Fruit fly (Drosophila melanogaster) whole organism, embryonic: ENCODE measurements around the gene CG31788.

Experiments used
- Antp ChIP-seq: fragments of 200-800 bp; sonication (Bioruptor generic); optimal IDR thresholded peaks from 3 replicates; lab custom pipeline; 2016; ENCODE audit warnings: missing biosample characterization, missing genetic modification characterization
- Awh ChIP-seq: fragments of 200-800 bp; sonication (Bioruptor generic); IDR thresholded peaks from 2 replicates; pipeline ENCODE4, ENCODE4 v1.3.6; 2022; ENCODE audit warnings: missing biosample characterization, missing genetic modification characterization
- CG10267 ChIP-seq: fragments of 200-800 bp; sonication (Bioruptor generic); optimal IDR thresholded peaks from 2 replicates; lab custom pipeline; 2018; ENCODE audit warnings: missing biosample characterization, mild to moderate bottlenecking, missing genetic modification characterization, moderate library complexity
- CG10959 ChIP-seq: fragments of 200-800 bp; sonication (Bioruptor generic); IDR thresholded peaks from 2 replicates; pipeline ENCODE4 v1.3.6; 2022; ENCODE audit warnings: missing biosample characterization, missing genetic modification characterization
- CG11560 ChIP-seq: fragments of 200-800 bp; sonication (Bioruptor generic); IDR thresholded peaks from 3 replicates; pipeline ENCODE4 v1.3.6; 2022; ENCODE audit warnings: missing biosample characterization, missing genetic modification characterization
- CG12219 ChIP-seq: fragments of 200-800 bp; sonication (Bioruptor generic); optimal IDR thresholded peaks from 3 replicates; lab custom pipeline; 2018; ENCODE audit warnings: missing biosample characterization, mild to moderate bottlenecking, missing genetic modification characterization
- CG12391 ChIP-seq: fragments of 200-800 bp; sonication (Bioruptor generic); optimal IDR thresholded peaks from 3 replicates; lab custom pipeline; 2018; ENCODE audit warnings: missing biosample characterization, mild to moderate bottlenecking, missing genetic modification characterization, moderate library complexity
- CG13894 ChIP-seq: fragments of 200-800 bp; sonication (Bioruptor generic); optimal IDR thresholded peaks from 3 replicates; lab custom pipeline; 2018; ENCODE audit warnings: missing biosample characterization, mild to moderate bottlenecking, missing genetic modification characterization, moderate library complexity
- CG14667 ChIP-seq: fragments of 200-800 bp; sonication (Bioruptor generic); IDR thresholded peaks from 2 replicates; pipeline ENCODE4 v1.3.6; 2022; ENCODE audit warnings: missing biosample characterization, missing genetic modification characterization
- CG17328 ChIP-seq: fragments of 200-800 bp; sonication (Bioruptor generic); IDR thresholded peaks from 2 replicates; pipeline ENCODE4 v1.3.6; 2022; ENCODE audit warnings: missing biosample characterization, missing genetic modification characterization
- CG17802 ChIP-seq: fragments of 200-800 bp; sonication (Bioruptor generic); optimal IDR thresholded peaks from 2 replicates; lab custom pipeline; 2018; ENCODE audit warnings: missing biosample characterization, mild to moderate bottlenecking, missing genetic modification characterization, moderate library complexity
- CG17829 ChIP-seq: fragments of 200-800 bp; optimal IDR thresholded peaks from 2 replicates; lab custom pipeline; 2019; ENCODE audit warnings: missing biosample characterization, mild to moderate bottlenecking, missing genetic modification characterization, moderate library complexity
- CG2712 ChIP-seq: fragments of 200-800 bp; optimal IDR thresholded peaks from 3 replicates; lab custom pipeline; 2019; ENCODE audit warnings: missing biosample characterization, mild to moderate bottlenecking, missing genetic modification characterization, moderate library complexity
- CG30431 ChIP-seq: fragments of 200-800 bp; sonication (Bioruptor generic); optimal IDR thresholded peaks from 2 replicates; lab custom pipeline; 2017; ENCODE audit warnings: missing biosample characterization, missing genetic modification characterization
- CG32767 ChIP-seq: fragments of 200-800 bp; sonication (Bioruptor generic); IDR thresholded peaks from 2 replicates; pipeline ENCODE4 v1.3.6; 2022; ENCODE audit warnings: missing biosample characterization, missing genetic modification characterization
- CG33557 ChIP-seq: fragments of 200-800 bp; sonication (Bioruptor generic); optimal IDR thresholded peaks from 2 replicates; lab custom pipeline; 2019; ENCODE audit warnings: missing biosample characterization, mild to moderate bottlenecking, missing genetic modification characterization, moderate library complexity
- CG4360 ChIP-seq: fragments of 200-800 bp; sonication (Bioruptor generic); IDR thresholded peaks from 2 replicates; pipeline ENCODE4 v1.3.6; 2022; ENCODE audit warnings: missing biosample characterization, missing genetic modification characterization
- CG4404 ChIP-seq: fragments of 200-800 bp; sonication (Bioruptor generic); IDR thresholded peaks from 2 replicates; pipeline ENCODE4 v1.3.6; 2022; ENCODE audit warnings: missing biosample characterization, missing genetic modification characterization
- CG6854 ChIP-seq: fragments of 200-800 bp; sonication (Bioruptor generic); optimal IDR thresholded peaks from 3 replicates; lab custom pipeline; 2017; ENCODE audit warnings: missing biosample characterization, mild to moderate bottlenecking, missing genetic modification characterization
- CG7839 ChIP-seq: fragments of 200-800 bp; sonication (Bioruptor generic); optimal IDR thresholded peaks from 3 replicates; lab custom pipeline; 2018; ENCODE audit warnings: missing biosample characterization, mild to moderate bottlenecking, missing genetic modification characterization, moderate library complexity
- CG9932 ChIP-seq: fragments of 200-800 bp; sonication (Bioruptor generic); IDR thresholded peaks from 2 replicates; pipeline ENCODE4 v1.3.6; 2022; ENCODE audit warnings: missing biosample characterization, missing genetic modification characterization
- Chrac-16 ChIP-seq: fragments of 200-800 bp; sonication (Bioruptor generic); optimal IDR thresholded peaks from 3 replicates; lab custom pipeline; 2016; ENCODE audit warnings: missing biosample characterization, missing genetic modification characterization
- D ChIP-seq, 2 experiments: fragments of 200-800 bp in 1 of 2; fragments of >200 bp in 1 of 2; sonication (Bioruptor generic) in 1 of 2; optimal IDR thresholded peaks; 2 replicates in 1 of 2; 3 replicates in 1 of 2; lab custom pipeline; 2017; ENCODE audit warnings: mild to moderate bottlenecking in 1 of 2, missing biosample characterization in 1 of 2, missing genetic modification characterization in 1 of 2, missing genetic modification reagents in 1 of 2
- Ets65A ChIP-seq: fragments of 200-800 bp; sonication (Bioruptor generic); peaks from one replicate; lab custom pipeline; 2016; ENCODE audit warnings: missing biosample characterization, missing genetic modification characterization
- Fer3 ChIP-seq: fragments of 200-800 bp; sonication (Bioruptor generic); optimal IDR thresholded peaks from 2 replicates; lab custom pipeline; 2018; ENCODE audit warnings: missing biosample characterization, mild to moderate bottlenecking, missing genetic modification characterization, moderate library complexity
- Hr3 ChIP-seq: fragments of 200-800 bp; sonication (Bioruptor generic); optimal IDR thresholded peaks from 3 replicates; lab custom pipeline; 2016; ENCODE audit warnings: missing biosample characterization, missing genetic modification characterization
- Med ChIP-seq: fragments of 200-800 bp; sonication (Bioruptor generic); peaks from one replicate; lab custom pipeline; 2016; ENCODE audit warnings: missing biosample characterization, missing genetic modification characterization, mild to moderate bottlenecking, inconsistent platforms, moderate library complexity
- Mrtf ChIP-seq: fragments of 200-800 bp; sonication (Bioruptor generic); IDR thresholded peaks from 3 replicates; pipeline ENCODE4 v1.3.6; 2022; ENCODE audit warnings: missing biosample characterization, missing genetic modification characterization
- NK7.1 ChIP-seq: fragments of 200-800 bp; sonication (Bioruptor generic); optimal IDR thresholded peaks from 3 replicates; lab custom pipeline; 2016; ENCODE audit warnings: missing biosample characterization, missing genetic modification characterization
- Sox100B ChIP-seq: fragments of 200-800 bp; sonication (Bioruptor generic); optimal IDR thresholded peaks from 3 replicates; lab custom pipeline; 2018; ENCODE audit warnings: missing biosample characterization, mild to moderate bottlenecking, missing genetic modification characterization
- Sry-β ChIP-seq: fragments of 200-800 bp; sonication (Bioruptor generic); optimal IDR thresholded peaks from 2 replicates; lab custom pipeline; 2018; ENCODE audit warnings: missing biosample characterization, mild to moderate bottlenecking, missing genetic modification characterization, moderate library complexity
- Usf ChIP-seq: fragments of 200-800 bp; sonication (Bioruptor generic); optimal IDR thresholded peaks from 2 replicates; lab custom pipeline; 2017; ENCODE audit warnings: missing genotype, missing biosample characterization, missing genetic modification characterization
- aop ChIP-seq: fragments of 200-800 bp; sonication (Bioruptor generic); IDR thresholded peaks from 2 replicates; pipeline ENCODE4 v1.3.6; 2022; ENCODE audit warnings: missing biosample characterization, missing genetic modification characterization
- bowl ChIP-seq: fragments of 200-800 bp; sonication (Bioruptor generic); IDR thresholded peaks from 2 replicates; pipeline ENCODE4 v1.3.6; 2022; ENCODE audit warnings: missing biosample characterization, missing genetic modification characterization
- en ChIP-seq: fragments of 200-800 bp; sonication (Bioruptor generic); optimal IDR thresholded peaks from 2 replicates; lab custom pipeline; 2016; ENCODE audit warnings: missing biosample characterization, missing genetic modification characterization
- fd102C ChIP-seq: fragments of 200-800 bp; sonication (Bioruptor generic); optimal IDR thresholded peaks from 2 replicates; lab custom pipeline; 2018; ENCODE audit warnings: missing biosample characterization, mild to moderate bottlenecking, missing genetic modification characterization, moderate library complexity
- gce ChIP-seq: fragments of 200-800 bp; sonication (Bioruptor generic); IDR thresholded peaks from 3 replicates; pipeline ENCODE4 v1.3.6; 2022; ENCODE audit warnings: missing biosample characterization, missing genetic modification characterization
- gem ChIP-seq: fragments of 200-800 bp; sonication (Bioruptor generic); optimal IDR thresholded peaks from 2 replicates; lab custom pipeline; 2019; ENCODE audit warnings: missing biosample characterization, mild to moderate bottlenecking, missing genetic modification characterization, moderate library complexity
- hb ChIP-seq: fragments of 200-800 bp; sonication (Bioruptor generic); IDR thresholded peaks from 3 replicates; pipeline ENCODE4 v1.3.6; 2022; ENCODE audit warnings: missing biosample characterization, missing genetic modification characterization; ENCODE audit not compliant: partially characterized antibody
- mam ChIP-seq: fragments of 200-800 bp; sonication (Bioruptor generic); optimal IDR thresholded peaks from 3 replicates; lab custom pipeline; 2016; ENCODE audit warnings: missing biosample characterization, missing genetic modification characterization
- nerfin-2 ChIP-seq: fragments of 200-800 bp; sonication (Bioruptor generic); IDR thresholded peaks from 2 replicates; pipeline ENCODE4 v1.3.6; 2022; ENCODE audit warnings: missing biosample characterization, missing genetic modification characterization; ENCODE audit not compliant: partially characterized antibody
- row ChIP-seq: fragments of 200-800 bp; sonication (Bioruptor generic); IDR thresholded peaks from 3 replicates; pipeline ENCODE4 v1.3.6; 2022; ENCODE audit warnings: missing biosample characterization, missing genetic modification characterization
- sc ChIP-seq, 3 experiments: fragments of >200 bp in 2 of 3; fragments of 200-800 bp in 1 of 3; sonication (Bioruptor generic) in 1 of 3; optimal IDR thresholded peaks; 2 replicates in 2 of 3; 3 replicates in 1 of 3; lab custom pipeline; 2017; ENCODE audit warnings: mild to moderate bottlenecking in 1 of 3, missing biosample characterization in 1 of 3, missing genetic modification characterization in 1 of 3, missing genetic modification reagents in 1 of 3
- schlank ChIP-seq: fragments of 200-800 bp; sonication (Bioruptor generic); optimal IDR thresholded peaks from 2 replicates; lab custom pipeline; 2018; ENCODE audit warnings: missing biosample characterization, mild to moderate bottlenecking, missing genetic modification characterization
- sisA ChIP-seq: fragments of 200-800 bp; sonication (Bioruptor generic); IDR thresholded peaks from 2 replicates; pipeline ENCODE4 v1.3.6; 2022; ENCODE audit warnings: missing biosample characterization, missing genetic modification characterization
- ssp ChIP-seq: fragments of 200-800 bp; sonication (Bioruptor generic); IDR thresholded peaks from 2 replicates; pipeline ENCODE4 v1.3.6; 2022; ENCODE audit warnings: missing biosample characterization, missing genetic modification characterization
- stwl ChIP-seq: fragments of 200-800 bp; sonication (Bioruptor generic); optimal IDR thresholded peaks from 3 replicates; lab custom pipeline; 2018; ENCODE audit warnings: missing biosample characterization, mild to moderate bottlenecking, missing genetic modification characterization, moderate library complexity
- tap ChIP-seq: fragments of 200-800 bp; optimal IDR thresholded peaks from 3 replicates; lab custom pipeline; 2019; ENCODE audit warnings: missing biosample characterization, mild to moderate bottlenecking, missing genetic modification characterization, moderate library complexity
- trem ChIP-seq: fragments of 200-800 bp; optimal IDR thresholded peaks from 3 replicates; lab custom pipeline; 2019; ENCODE audit warnings: missing biosample characterization, mild to moderate bottlenecking, missing genetic modification characterization, moderate library complexity
- vvl ChIP-seq: fragments of 200-800 bp; sonication (Bioruptor generic); IDR thresholded peaks from 2 replicates; pipeline ENCODE4 v1.3.6; 2022; ENCODE audit warnings: missing biosample characterization, missing genetic modification characterization

Gene CG31788

DNA sequence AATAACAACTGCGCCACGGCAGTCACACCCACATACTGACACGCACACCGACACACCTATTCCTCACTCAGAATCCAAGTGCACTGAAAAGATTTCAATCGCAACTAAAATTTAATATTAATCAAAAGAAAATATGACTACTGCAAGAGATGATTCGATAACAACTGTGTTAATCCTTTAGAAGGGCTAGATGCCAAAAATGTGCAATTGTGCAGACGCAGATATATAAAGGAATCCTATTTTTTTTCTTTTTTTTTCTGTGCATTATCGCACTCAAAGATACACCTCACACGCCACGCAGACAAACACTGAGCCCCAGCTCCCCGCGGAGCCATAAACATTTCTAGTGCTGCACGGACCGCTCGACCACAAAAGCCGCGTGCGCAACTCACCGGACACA is 40.8 kb upstream of the CG31788 start (continued):
- no peak for TF ChIP-seq CG9932 (GFP tag; lab: Robert Waterston, UW)
- TF ChIP-seq D (optimal IDR thresholded peaks at IDR 0.05; lab: Kevin White, UChicago): no peak
- peak; percentile 17 for TF ChIP-seq D (GFP tag; optimal IDR thresholded peaks at IDR 0.05; lab: Kevin White, UChicago)
- no peak for TF ChIP-seq CG6854
- no peak for TF ChIP-seq fd102C (GFP tag; lab: Kevin White, UChicago)
- TF ChIP-seq CG13894: no peak
- TF ChIP-seq schlank (tag; lab: Kevin White, UChicago): no peak
- TF ChIP-seq Mrtf (GFP tag; lab: Robert Waterston, UW): no peak
- TF ChIP-seq stwl (tag; lab: Kevin White, UChicago): no peak
- peak; percentile 46 for TF ChIP-seq gem (tag; lab: Kevin White, UChicago)
- TF ChIP-seq sc (optimal IDR thresholded peaks at IDR 0.05; lab: Kevin White, UChicago): no peak
- TF ChIP-seq sc (GFP tag; optimal IDR thresholded peaks at IDR 0.05; lab: Kevin White, UChicago): no peak
- TF ChIP-seq Ets65A (GFP tag; lab: Kevin White, UChicago): peak; percentile 94
- TF ChIP-seq CG30431 (GFP tag; lab: Kevin White, UChicago): no peak
- TF ChIP-seq CG17328 (GFP tag; lab: Robert Waterston, UW): 0 out of 2 replicates have a peak, but pooled peaks have one; percentile 12
- no peak for TF ChIP-seq CG33557
- TF ChIP-seq CG17829 (tag; lab: Kevin White, UChicago): peak; percentile 15
- no peak for TF ChIP-seq Sox100B (GFP tag; lab: Kevin White, UChicago)
- no peak for TF ChIP-seq nerfin-2
- TF ChIP-seq Med (GFP tag; lab: Kevin White, UChicago): peak; percentile 54
- TF ChIP-seq sisA: 0 out of 2 replicates have a peak, but pooled peaks have one; percentile 18
- TF ChIP-seq NK7.1 (GFP tag; lab: Kevin White, UChicago): no peak
- no peak for TF ChIP-seq Sry-β (GFP tag; lab: Kevin White, UChicago)
- no peak for TF ChIP-seq Usf (GFP tag; lab: Kevin White, UChicago)
- TF ChIP-seq vvl (GFP tag; lab: Robert Waterston, UW): no peak
- peak; percentile 12 for TF ChIP-seq Hr3 (GFP tag; lab: Kevin White, UChicago)
- TF ChIP-seq tap: no peak
- 0 out of 2 replicates have a peak, but pooled peaks have one; percentile 5 for TF ChIP-seq ssp (GFP tag; lab: Robert Waterston, UW)
- no peak for TF ChIP-seq Fer3 (tag; lab: Kevin White, UChicago)
- TF ChIP-seq CG11560 (tag; lab: Robert Waterston, UW): no peak
- TF ChIP-seq CG12391 (tag; lab: Kevin White, UChicago): peak; percentile 9
- TF ChIP-seq bowl (GFP tag; lab: Robert Waterston, UW): no peak
- no peak for TF ChIP-seq CG14667
- peak; percentile 61 for TF ChIP-seq CG2712 (tag; lab: Kevin White, UChicago)
- peak; percentile 10 for TF ChIP-seq CG17802 (tag; lab: Kevin White, UChicago)
- 0 out of 3 replicates have a peak, but pooled peaks have one; percentile 27 for TF ChIP-seq row (GFP tag; lab: Robert Waterston, UW)
- TF ChIP-seq CG10267 (tag; lab: Kevin White, UChicago): peak; percentile 36
- peak; percentile 2 for TF ChIP-seq Chrac-16 (GFP tag; lab: Kevin White, UChicago)
- no peak for TF ChIP-seq en (GFP tag; lab: Kevin White, UChicago)
- peak; percentile 14 for TF ChIP-seq CG7839 (tag; lab: Kevin White, UChicago)
- 0 out of 3 replicates have a peak, but pooled peaks have one; percentile 28 for TF ChIP-seq hb (GFP tag; lab: Robert Waterston, UW)
- peak; percentile 7 for TF ChIP-seq Antp (GFP tag; lab: Kevin White, UChicago)
- peak; percentile 20; the same call in 1 of the 2 replicates for TF ChIP-seq CG4404
- 0 out of 2 replicates have a peak, but pooled peaks have one; percentile 47 for TF ChIP-seq CG10959 (GFP tag; lab: Robert Waterston, UW)
- peak; percentile 2 for TF ChIP-seq trem (tag; lab: Kevin White, UChicago)
- TF ChIP-seq aop (GFP tag; lab: Robert Waterston, UW): no peak
- no peak for TF ChIP-seq mam (GFP tag; lab: Kevin White, UChicago)
- TF ChIP-seq Awh (GFP tag; lab: Robert Waterston, UW): no peak
- no peak for TF ChIP-seq CG4360 (GFP tag; lab: Robert Waterston, UW)
- no peak for TF ChIP-seq gce (GFP tag; lab: Robert Waterston, UW)
- no peak for TF ChIP-seq CG12219 (GFP tag; lab: Kevin White, UChicago)
- no peak for TF ChIP-seq CG32767
